Fruit fly (Drosophila melanogaster): Measurements from ENCODE around the gene wat.

DNA sequence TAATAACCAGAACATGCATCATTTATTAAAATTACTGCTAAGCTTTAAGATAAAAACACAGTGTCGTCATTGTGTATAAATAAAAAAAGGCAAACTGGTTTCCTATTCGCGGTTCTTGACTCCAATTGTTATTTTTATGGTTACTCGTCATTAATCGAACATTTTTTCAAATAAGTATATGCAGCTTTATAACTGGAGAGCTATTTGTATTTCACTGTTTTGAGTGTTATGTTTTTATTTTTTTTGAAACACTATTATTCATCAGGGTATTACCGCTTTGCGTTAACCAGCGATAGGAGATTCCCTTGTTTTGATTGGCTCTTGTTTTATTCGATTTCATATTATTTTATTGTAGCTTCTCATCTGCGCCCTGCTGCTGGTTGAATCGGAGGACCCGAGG lies 9.1 kb downstream of the wat start:
- TF ChIP-seq h (optimal IDR thresholded peaks at IDR 0.05) (no peak), psq (optimal IDR thresholded peaks at IDR 0.05) (no peak), Sin3A (optimal IDR thresholded peaks at IDR 0.05) (no peak), ttk (optimal IDR thresholded peaks at IDR 0.05) (no peak), insv (optimal IDR thresholded peaks at IDR 0.05) (no peak), Myc (optimal IDR thresholded peaks at IDR 0.05) (no peak)
